Fruit fly (Drosophila melanogaster): ENCODE measurements around the gene IntS10.

The IntS10 gene

dm6 chr3L:3771406-3771935, 35.0 kb upstream of the IntS10 start (continued):
- TF ChIP-seq Gug (GFP tag; IDR thresholded peaks at IDR 0.05), result peak; percentile 81
- TF ChIP-seq CG15336 (GFP tag; IDR thresholded peaks at IDR 0.05), result peak; percentile 92
- TF ChIP-seq Eip75B (GFP tag; optimal IDR thresholded peaks at IDR 0.05), result peak; percentile 59
- TF ChIP-seq Smox (GFP tag; optimal IDR thresholded peaks at IDR 0.05), result peak; percentile 73
- peak; percentile 80 for TF ChIP-seq CG9139 (GFP tag; optimal IDR thresholded peaks at IDR 0.05)
- peak; percentile 73 for TF ChIP-seq CG6276 (GFP tag; optimal IDR thresholded peaks at IDR 0.05)
- peak; percentile 69 for TF ChIP-seq pdm3 (GFP tag; optimal IDR thresholded peaks at IDR 0.05)
- peak; percentile 34 for TF ChIP-seq fd59A (GFP tag; optimal IDR thresholded peaks at IDR 0.05)
- peak; percentile 88 for TF ChIP-seq achi (GFP tag; optimal IDR thresholded peaks at IDR 0.05)
- peak; percentile 80 for TF ChIP-seq Sox102F (GFP tag; optimal IDR thresholded peaks at IDR 0.05)
- TF ChIP-seq CG6163 (GFP tag; IDR thresholded peaks at IDR 0.05), result peak; percentile 80
- TF ChIP-seq lz (GFP tag; optimal IDR thresholded peaks at IDR 0.05), result peak; percentile 77
- TF ChIP-seq CG31627 (GFP tag; optimal IDR thresholded peaks at IDR 0.05), result peak; percentile 57
- TF ChIP-seq net (GFP tag; optimal IDR thresholded peaks at IDR 0.05), result peak; percentile 56
- peak; percentile 47 for TF ChIP-seq CG8319 (GFP tag; optimal IDR thresholded peaks at IDR 0.05)
- TF ChIP-seq CG32006 (GFP tag; optimal IDR thresholded peaks at IDR 0.05), result peak; percentile 83
- TF ChIP-seq Hr39 (GFP tag; optimal IDR thresholded peaks at IDR 0.05), result peak; percentile 38
- TF ChIP-seq vri (GFP tag; optimal IDR thresholded peaks at IDR 0.05), result peak; percentile 48
- TF ChIP-seq fkh (GFP tag; optimal IDR thresholded peaks at IDR 0.05), result no peak
- peak; percentile 89 for TF ChIP-seq CG6792 (GFP tag; optimal IDR thresholded peaks at IDR 0.05)
- TF ChIP-seq CG11294 (GFP tag; IDR thresholded peaks at IDR 0.05), result peak; percentile 79

- TF ChIP-seq Eip78C (GFP tag) (peak; percentile 82), CG32006 (GFP tag; optimal IDR thresholded peaks at IDR 0.05) (peak; percentile 64), CG8119 (GFP tag; IDR thresholded peaks at IDR 0.05) (peak; percentile 78), CG6792 (GFP tag; optimal IDR thresholded peaks at IDR 0.05) (no peak), dac (GFP tag; optimal IDR thresholded peaks at IDR 0.05) (no peak), Lpt (GFP tag; optimal IDR thresholded peaks at IDR 0.05) (peak; percentile 56), Sox102F (GFP tag; optimal IDR thresholded peaks at IDR 0.05) (peak; percentile 50), CG6163 (GFP tag; IDR thresholded peaks at IDR 0.05) (peak; percentile 66), CG3919 (GFP tag; optimal IDR thresholded peaks at IDR 0.05) (no peak), fd59A (GFP tag; optimal IDR thresholded peaks at IDR 0.05) (no peak), ss (GFP tag; optimal IDR thresholded peaks at IDR 0.05) (no peak), CG11902 (GFP tag; optimal IDR thresholded peaks at IDR 0.05) (no peak), CG10669 (GFP tag; optimal IDR thresholded peaks at IDR 0.05) (no peak), Gug (GFP tag; IDR thresholded peaks at IDR 0.05) (no peak), salr (GFP tag; optimal IDR thresholded peaks at IDR 0.05) (no peak), Sox15 (GFP tag; optimal IDR thresholded peaks at IDR 0.05) (no peak), CG4318 (GFP tag; optimal IDR thresholded peaks at IDR 0.05) (peak; percentile 24), net (GFP tag; optimal IDR thresholded peaks at IDR 0.05) (peak; percentile 26), CG9139 (GFP tag; optimal IDR thresholded peaks at IDR 0.05) (no peak), cyc (GFP tag; optimal IDR thresholded peaks at IDR 0.05) (no peak), Ets21C (GFP tag; optimal IDR thresholded peaks at IDR 0.05) (peak; percentile 14), eg (GFP tag; IDR thresholded peaks at IDR 0.05) (peak; percentile 74; the same call in 2 of the 3 replicates), Hr38 (GFP tag; optimal IDR thresholded peaks at IDR 0.05) (no peak), CG6854 (GFP tag; optimal IDR thresholded peaks at IDR 0.05) (no peak), Hr39 (GFP tag; optimal IDR thresholded peaks at IDR 0.05) (peak; percentile 33), esn (GFP tag; optimal IDR thresholded peaks at IDR 0.05) (peak; percentile 46), CG6808 (GFP tag; optimal IDR thresholded peaks at IDR 0.05) (no peak), fd85E (GFP tag; optimal IDR thresholded peaks at IDR 0.05) (no peak), CG34406 (GFP tag; optimal IDR thresholded peaks at IDR 0.05) (no peak), CG3032 (tag; optimal IDR thresholded peaks at IDR 0.05) (no peak), fkh (GFP tag; optimal IDR thresholded peaks at IDR 0.05) (peak; percentile 57), CG16779 (tag; optimal IDR thresholded peaks at IDR 0.05) (no peak), CG7368 (GFP tag; optimal IDR thresholded peaks at IDR 0.05) (no peak), achi (GFP tag; optimal IDR thresholded peaks at IDR 0.05) (peak; percentile 37), acj6 (GFP tag; optimal IDR thresholded peaks at IDR 0.05) (peak; percentile 39), OdsH (GFP tag; optimal IDR thresholded peaks at IDR 0.05) (peak; percentile 41), CG8632 (GFP tag; optimal IDR thresholded peaks at IDR 0.05) (peak; percentile 16), Sox14 (GFP tag; optimal IDR thresholded peaks at IDR 0.05) (no peak)
These were observed 34.1 kb upstream of the IntS10 start for dm6 chr3L:3772284-3772987.

Data from whole organism, prepupa.